Worm (Caenorhabditis elegans) whole organism, mixed stage, embryonic: ENCODE data around the gene ptr-15.

ENCODE experiments used
- blmp-1 ChIP-seq: fragments of 150-350 bp; optimal IDR thresholded peaks from 2 replicates; lab custom pipeline; 2014; ENCODE audit warnings: missing biosample characterization, missing genetic modification characterization
- elt-1 ChIP-seq: sonication (generic microtip); optimal IDR thresholded peaks from 2 replicates; lab custom pipeline; 2017; ENCODE audit warnings: missing genetic modification characterization, mild to moderate bottlenecking, missing compliant biosample characterization, antibody characterized with exemption, moderate library complexity, borderline replicate concordance; ENCODE audit not compliant: insufficient read depth
- elt-3 ChIP-seq: fragments of 150-350 bp; optimal IDR thresholded peaks from 2 replicates; lab custom pipeline; 2014; ENCODE audit warnings: missing biosample characterization, missing genetic modification characterization
- nhr-28 ChIP-seq: fragments of 150-350 bp; optimal IDR thresholded peaks from 2 replicates; lab custom pipeline; 2014; ENCODE audit warnings: missing biosample characterization, missing genetic modification characterization
- pha-4 ChIP-seq: fragments of 150-350 bp; optimal IDR thresholded peaks from 2 replicates; lab custom pipeline; 2018; ENCODE audit warnings: missing biosample characterization, missing genetic modification reagents, missing genetic modification characterization

ce11 chrV:6934212-6934611 lies 35.6 kb downstream of the ptr-15 start, which contains the start of gene lipl-6:
- TF ChIP-seq pha-4 (tag; lab: Kevin White, UChicago) (no peak), elt-1 (tag; lab: Kevin White, UChicago) (no peak), elt-3 (tag; lab: Kevin White, UChicago) (no peak), nhr-28 (no peak), blmp-1 (tag; lab: Kevin White, UChicago) (no peak)
